Worm (Caenorhabditis elegans) whole organism, L4 larva: Measurements from ENCODE around the gene B0454.6.
"Not testable (repeated sequence)": the region's sequence is repeated elsewhere in the genome, so short reads cannot be mapped to it uniquely, and the experiment has no call there.

Experiments used
- fos-1 ChIP-seq: fragments of 150-350 bp; optimal IDR thresholded peaks from 2 replicates; lab custom pipeline; 2014; ENCODE audit warnings: missing biosample characterization, missing genetic modification characterization
- hlh-30 ChIP-seq: sonication (generic microtip); optimal IDR thresholded peaks from 2 replicates; lab custom pipeline; 2017; ENCODE audit warnings: antibody characterized with exemption, mild to moderate bottlenecking, missing genetic modification characterization, missing compliant biosample characterization; ENCODE audit not compliant: insufficient read depth
- lin-13 ChIP-seq: fragments of 150-350 bp; optimal IDR thresholded peaks from 2 replicates; lab custom pipeline; 2014; ENCODE audit warnings: missing biosample characterization, missing genetic modification reagents, missing genetic modification characterization
- nhr-102 ChIP-seq: sonication (generic microtip); optimal IDR thresholded peaks from 2 replicates; lab custom pipeline; 2016; ENCODE audit warnings: mild to moderate bottlenecking, missing genetic modification characterization, moderate library complexity, missing compliant biosample characterization

DNA sequence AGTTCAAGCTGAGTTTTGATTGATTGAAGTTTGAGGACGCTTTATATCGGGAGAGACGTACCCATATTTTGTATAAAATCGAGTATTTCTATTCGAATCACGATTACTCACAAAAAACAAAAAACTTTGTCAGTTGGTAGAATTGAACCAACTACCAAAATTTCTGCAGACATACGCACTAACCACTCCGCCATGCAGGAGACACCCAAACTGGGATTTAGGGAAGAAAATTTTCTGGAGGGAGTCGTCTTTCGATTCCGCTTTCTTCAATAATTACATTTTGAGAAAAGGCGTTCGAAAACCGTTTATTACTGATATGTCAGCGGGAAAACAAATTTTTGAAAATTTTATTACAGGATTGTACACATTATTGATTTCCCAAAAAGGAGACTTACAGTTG, 1.3 kb upstream of the B0454.6 start:
- not testable (repeated sequence) for TF ChIP-seq fos-1; nhr-102 (tag; lab: Kevin White, UChicago); lin-13 (GFP tag; lab: Kevin White, UChicago); hlh-30 (tag; lab: Kevin White, UChicago)
